Comparison of ENCODE assay signal across 5 fruit fly cellular contexts in the genomic region with DNA sequence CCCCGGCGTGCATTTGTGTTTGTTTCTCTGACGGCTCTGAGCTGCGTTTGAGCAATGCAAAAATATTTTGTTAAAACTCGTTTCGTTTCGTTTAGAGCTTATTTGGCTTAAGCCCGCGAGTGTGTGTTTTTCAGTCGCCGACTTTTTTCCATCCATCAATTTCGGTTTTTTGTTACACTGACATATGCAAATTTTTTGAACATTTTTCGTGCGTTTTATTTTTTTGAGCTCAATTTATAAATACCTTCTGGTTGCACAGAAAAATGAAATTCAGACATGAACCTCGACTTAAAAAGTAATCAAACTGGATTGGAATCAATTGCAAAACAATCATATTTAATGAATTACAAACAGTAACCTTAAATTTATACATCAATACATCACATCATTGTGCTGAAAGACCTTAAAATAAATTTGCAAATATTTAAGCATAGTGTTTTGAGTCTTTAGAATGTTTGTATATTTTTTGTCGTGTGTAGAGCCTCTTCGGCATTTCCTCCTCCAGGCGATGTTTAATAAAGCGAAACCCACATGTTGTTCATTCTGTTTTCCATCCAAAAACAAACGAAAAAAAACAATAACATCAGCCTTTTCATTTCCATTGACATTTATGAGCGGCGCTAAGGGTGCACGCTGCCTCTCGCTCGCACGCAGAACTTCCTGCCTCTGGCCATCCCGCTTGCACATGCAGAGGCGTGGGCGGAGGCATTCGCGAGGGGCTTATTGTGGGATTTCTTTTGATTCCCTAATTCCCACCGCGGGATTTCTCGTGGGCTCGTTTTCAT.
TF ChIP-seq lines count a peak whose summit lies in the region.

No protein-coding gene starts in this region.

- no peak for TF ChIP-seq CTCF in whole organism, embryonic (GFP tag; optimal IDR thresholded peaks at IDR 0.05; lab: Kevin White, UChicago)

TF ChIP-seq in whole organism, adult, 20 proteins besides CTCF, POLR2A, EP300 and RAD21:
- TF ChIP-seq tj (GFP tag; optimal IDR thresholded peaks at IDR 0.05; lab: Kevin White, UChicago), result peak; percentile 52
- no peak for TF ChIP-seq cnc (optimal IDR thresholded peaks at IDR 0.05; lab: Kevin White, UChicago)
- peak; percentile 67 for TF ChIP-seq kay (GFP tag; lab: Kevin White, UChicago; ENCODE audit: borderline replicate concordance)

TF ChIP-seq in whole organism, embryonic, 481 proteins besides CTCF, POLR2A, EP300 and RAD21 (continues in another document):
- peak; percentile 86 for TF ChIP-seq CG1832 (GFP tag; optimal IDR thresholded peaks at IDR 0.05; lab: Kevin White, UChicago)
- TF ChIP-seq CG10366 (GFP tag; IDR thresholded peaks at IDR 0.05; lab: Robert Waterston, UW), result no peak
- 0 out of 4 replicates have a peak, but pooled peaks have one; percentile 53 for TF ChIP-seq chinmo (GFP tag; IDR thresholded peaks at IDR 0.05; lab: Robert Waterston, UW; ENCODE audit: partially characterized antibody)
- no peak for TF ChIP-seq toy (GFP tag; IDR thresholded peaks at IDR 0.05; lab: Robert Waterston, UW)
- TF ChIP-seq Jarid2 (GFP tag; optimal IDR thresholded peaks at IDR 0.05; lab: Kevin White, UChicago), result peak; percentile 12
- TF ChIP-seq D (optimal IDR thresholded peaks at IDR 0.05; lab: Kevin White, UChicago), result no peak
- TF ChIP-seq D (GFP tag; optimal IDR thresholded peaks at IDR 0.05; lab: Kevin White, UChicago), result peak; percentile 32
- TF ChIP-seq lov (optimal IDR thresholded peaks at IDR 0.05; lab: Kevin White, UChicago), result no peak
- TF ChIP-seq lov (GFP tag; IDR thresholded peaks at IDR 0.05; lab: Robert Waterston, UW), result peak; percentile 54; the same call in 1 of the 3 replicates
- TF ChIP-seq tll (GFP tag; optimal IDR thresholded peaks at IDR 0.05; lab: Kevin White, UChicago), result peak in 1 of 2 experiments; percentile 62
- no peak for TF ChIP-seq HHEX (GFP tag; optimal IDR thresholded peaks at IDR 0.05; lab: Kevin White, UChicago)
- TF ChIP-seq pros (GFP tag; optimal IDR thresholded peaks at IDR 0.05; lab: Kevin White, UChicago), result peak; percentile 2
- no peak for TF ChIP-seq nerfin-2 (GFP tag; IDR thresholded peaks at IDR 0.05; lab: Robert Waterston, UW; ENCODE audit: partially characterized antibody)
- peak; percentile 15 for TF ChIP-seq gcm (GFP tag; optimal IDR thresholded peaks at IDR 0.05; lab: Kevin White, UChicago)
- peak; percentile 87 for TF ChIP-seq cad (GFP tag; optimal IDR thresholded peaks at IDR 0.05; lab: Kevin White, UChicago)
- TF ChIP-seq Ets97D (GFP tag; optimal IDR thresholded peaks at IDR 0.05; lab: Kevin White, UChicago), result peak; percentile 0
- 0 out of 2 replicates have a peak, but pooled peaks have one; percentile 12 for TF ChIP-seq Rfx (GFP tag; IDR thresholded peaks at IDR 0.05; lab: Robert Waterston, UW)
- TF ChIP-seq aop (GFP tag; IDR thresholded peaks at IDR 0.05; lab: Robert Waterston, UW), result 0 out of 2 replicates have a peak, but pooled peaks have one; percentile 25

TF ChIP-seq in whole organism, prepupa, 60 proteins besides CTCF, POLR2A, EP300 and RAD21:
- TF ChIP-seq Sox102F (GFP tag; optimal IDR thresholded peaks at IDR 0.05; lab: Kevin White, UChicago), result peak; percentile 44
- TF ChIP-seq esn (GFP tag; optimal IDR thresholded peaks at IDR 0.05; lab: Kevin White, UChicago), result peak; percentile 44
- TF ChIP-seq CG31627 (GFP tag; optimal IDR thresholded peaks at IDR 0.05; lab: Kevin White, UChicago), result peak; percentile 0
- TF ChIP-seq CG6854 (GFP tag; optimal IDR thresholded peaks at IDR 0.05; lab: Kevin White, UChicago), result no peak
- TF ChIP-seq topi (GFP tag; optimal IDR thresholded peaks at IDR 0.05; lab: Kevin White, UChicago), result peak; percentile 39
- TF ChIP-seq spab (GFP tag; optimal IDR thresholded peaks at IDR 0.05; lab: Kevin White, UChicago), result no peak
- TF ChIP-seq svp (GFP tag; lab: Kevin White, UChicago), result peak; percentile 76
- peak; percentile 44 for TF ChIP-seq Met (GFP tag; optimal IDR thresholded peaks at IDR 0.05; lab: Kevin White, UChicago)
- no peak for TF ChIP-seq vri (GFP tag; optimal IDR thresholded peaks at IDR 0.05; lab: Kevin White, UChicago)
- TF ChIP-seq CG32006 (GFP tag; optimal IDR thresholded peaks at IDR 0.05; lab: Kevin White, UChicago), result peak; percentile 8
- TF ChIP-seq Smox (GFP tag; optimal IDR thresholded peaks at IDR 0.05; lab: Kevin White, UChicago), result peak; percentile 21
- TF ChIP-seq Hr38 (GFP tag; optimal IDR thresholded peaks at IDR 0.05; lab: Kevin White, UChicago), result no peak
- no peak for TF ChIP-seq CG9139 (GFP tag; optimal IDR thresholded peaks at IDR 0.05; lab: Kevin White, UChicago)
- peak; percentile 22 for TF ChIP-seq CG3919 (GFP tag; optimal IDR thresholded peaks at IDR 0.05; lab: Kevin White, UChicago)
- peak; percentile 21 for TF ChIP-seq Hr39 (GFP tag; optimal IDR thresholded peaks at IDR 0.05; lab: Kevin White, UChicago)
- TF ChIP-seq Eip78C (GFP tag; lab: Kevin White, UChicago), result peak; percentile 84
- TF ChIP-seq CG8119 (GFP tag; IDR thresholded peaks at IDR 0.05; lab: Robert Waterston, UW), result no peak
- peak; percentile 7 for TF ChIP-seq OdsH (GFP tag; optimal IDR thresholded peaks at IDR 0.05; lab: Kevin White, UChicago)
TF ChIP-seq in whole organism, prepupa: peak in this region for 12.

TF ChIP-seq in whole organism, pupa, 21 proteins besides CTCF, POLR2A, EP300 and RAD21:
- no peak for TF ChIP-seq CG12605 (GFP tag; IDR thresholded peaks at IDR 0.05; lab: Robert Waterston, UW)
- peak; percentile 17 for TF ChIP-seq CG13204 (GFP tag; optimal IDR thresholded peaks at IDR 0.05; lab: Kevin White, UChicago)
- TF ChIP-seq CG17806 (tag; optimal IDR thresholded peaks at IDR 0.05; lab: Kevin White, UChicago), result no peak
- no peak for TF ChIP-seq Pif1A (GFP tag; optimal IDR thresholded peaks at IDR 0.05; lab: Kevin White, UChicago)
- TF ChIP-seq CG8301 (tag; optimal IDR thresholded peaks at IDR 0.05; lab: Kevin White, UChicago), result no peak
- TF ChIP-seq CG4496 (GFP tag; IDR thresholded peaks at IDR 0.05; lab: Robert Waterston, UW), result no peak
- peak; percentile 10 for TF ChIP-seq CG8159 (tag; optimal IDR thresholded peaks at IDR 0.05; lab: Kevin White, UChicago)
- TF ChIP-seq CG14655 (GFP tag; optimal IDR thresholded peaks at IDR 0.05; lab: Kevin White, UChicago), result no peak
- TF ChIP-seq CG10348 (GFP tag; IDR thresholded peaks at IDR 0.05; lab: Robert Waterston, UW), result no peak
- TF ChIP-seq fd96Ca (GFP tag; IDR thresholded peaks at IDR 0.05; lab: Robert Waterston, UW), result no peak

TF ChIP-seq in whole organism, wandering third instar larva, 38 proteins besides CTCF, POLR2A, EP300 and RAD21:
- TF ChIP-seq fru (GFP tag; optimal IDR thresholded peaks at IDR 0.05; lab: Kevin White, UChicago) (peak; percentile 29), HLH106 (tag; optimal IDR thresholded peaks at IDR 0.05; lab: Kevin White, UChicago) (peak; percentile 29), Hr78 (GFP tag; optimal IDR thresholded peaks at IDR 0.05; lab: Kevin White, UChicago) (no peak), Hnf4 (GFP tag; optimal IDR thresholded peaks at IDR 0.05; lab: Kevin White, UChicago) (no peak), sv (GFP tag; optimal IDR thresholded peaks at IDR 0.05; lab: Kevin White, UChicago) (no peak), woc (GFP tag; optimal IDR thresholded peaks at IDR 0.05; lab: Kevin White, UChicago) (peak; percentile 22), psq (GFP tag; optimal IDR thresholded peaks at IDR 0.05; lab: Kevin White, UChicago) (peak; percentile 0), h (GFP tag; optimal IDR thresholded peaks at IDR 0.05; lab: Kevin White, UChicago) (peak; percentile 27), ey (GFP tag; optimal IDR thresholded peaks at IDR 0.05; lab: Kevin White, UChicago) (peak; percentile 11), Sp1 (GFP tag; optimal IDR thresholded peaks at IDR 0.05; lab: Kevin White, UChicago) (no peak), brk (GFP tag; optimal IDR thresholded peaks at IDR 0.05; lab: Kevin White, UChicago) (peak; percentile 48), foxo (GFP tag; optimal IDR thresholded peaks at IDR 0.05; lab: Kevin White, UChicago) (peak in 1 of 2 experiments; percentile 40), usp (GFP tag; optimal IDR thresholded peaks at IDR 0.05; lab: Kevin White, UChicago) (no peak)
